Worm (Caenorhabditis elegans) whole organism, L3 larva: ENCODE data around the gene K01D12.1.

Source experiments
- ZK546.5 ChIP-seq: sonication (generic microtip); optimal IDR thresholded peaks from 2 replicates; lab custom pipeline; 2017; ENCODE audit warnings: missing biosample characterization, missing genetic modification characterization
- ama-1 ChIP-seq: fragments of 150-350 bp; optimal IDR thresholded peaks from 2 replicates; lab custom pipeline; 2018
- ceh-16 ChIP-seq: sonication (generic microtip); optimal IDR thresholded peaks from 2 replicates; lab custom pipeline; 2017; ENCODE audit warnings: missing biosample characterization, missing genetic modification characterization
- ceh-28 ChIP-seq: fragments of 150-350 bp; optimal IDR thresholded peaks from 2 replicates; lab custom pipeline; 2014; ENCODE audit warnings: missing biosample characterization, missing genetic modification reagents, missing genetic modification characterization
- ceh-82 ChIP-seq: fragments of 150-350 bp; optimal IDR thresholded peaks from 2 replicates; lab custom pipeline; 2014; ENCODE audit warnings: missing biosample characterization, missing genetic modification characterization
- ceh-9 ChIP-seq: sonication (generic microtip); optimal IDR thresholded peaks from 2 replicates; lab custom pipeline; 2018; ENCODE audit warnings: missing biosample characterization, missing genetic modification characterization
- daf-12 ChIP-seq: fragments of 150-350 bp; optimal IDR thresholded peaks from 2 replicates; lab custom pipeline; 2014; ENCODE audit warnings: missing biosample characterization, missing genetic modification reagents, missing genetic modification characterization
- elt-1 ChIP-seq: fragments of 150-350 bp; optimal IDR thresholded peaks from 2 replicates; lab custom pipeline; 2014; ENCODE audit warnings: missing biosample characterization, missing genetic modification characterization
- elt-2 ChIP-seq: sonication (generic microtip); optimal IDR thresholded peaks from 2 replicates; lab custom pipeline; 2016; ENCODE audit warnings: missing genetic modification reagents, mild to moderate bottlenecking, missing genetic modification characterization, missing compliant biosample characterization
- elt-3 ChIP-seq, 3 experiments: fragments of 150-350 bp in 1 of 3; sonication (generic microtip) in 2 of 3; optimal IDR thresholded peaks; 2 replicates in 2 of 3; 4 replicates in 1 of 3; lab custom pipeline; 2014 to 2017; ENCODE audit warnings: missing biosample characterization in 3 of 3, missing genetic modification characterization in 3 of 3
- fkh-10 ChIP-seq: sonication (generic microtip); optimal IDR thresholded peaks from 2 replicates; lab custom pipeline; 2017; ENCODE audit warnings: missing biosample characterization, missing genetic modification reagents, missing genetic modification characterization
- fkh-2 ChIP-seq: fragments of 150-350 bp; optimal IDR thresholded peaks from 2 replicates; lab custom pipeline; 2014; ENCODE audit warnings: missing biosample characterization, missing genetic modification reagents, missing genetic modification characterization
- fos-1 ChIP-seq: fragments of 150-350 bp; optimal IDR thresholded peaks from 2 replicates; lab custom pipeline; 2014; ENCODE audit warnings: missing biosample characterization, missing genetic modification characterization
- hmg-11 ChIP-seq: sonication (generic microtip); optimal IDR thresholded peaks from 2 replicates; lab custom pipeline; 2016; ENCODE audit warnings: missing genetic modification characterization, missing compliant biosample characterization
- lin-15B ChIP-seq: fragments of 150-350 bp; optimal IDR thresholded peaks from 2 replicates; lab custom pipeline; 2014; ENCODE audit warnings: missing biosample characterization, missing genetic modification characterization
- lin-39 ChIP-seq: fragments of 150-350 bp; optimal IDR thresholded peaks from 2 replicates; lab custom pipeline; 2018; ENCODE audit warnings: missing biosample characterization, missing genetic modification reagents, missing genetic modification characterization
- lsy-12 ChIP-seq: sonication (generic microtip); optimal IDR thresholded peaks from 2 replicates; lab custom pipeline; 2016; ENCODE audit warnings: mild to moderate bottlenecking, missing genetic modification characterization, missing compliant biosample characterization
- mdl-1 ChIP-seq: fragments of 150-350 bp; optimal IDR thresholded peaks from 2 replicates; lab custom pipeline; 2014; ENCODE audit warnings: missing biosample characterization, missing genetic modification characterization
- mml-1 ChIP-seq: fragments of 150-350 bp; sonication (generic microtip); optimal IDR thresholded peaks from 3 replicates; lab custom pipeline; 2014; ENCODE audit warnings: missing biosample characterization, missing genetic modification characterization
- nfya-1 ChIP-seq: sonication (generic microtip); optimal IDR thresholded peaks from 2 replicates; lab custom pipeline; 2017; ENCODE audit warnings: missing genetic modification characterization, mild to moderate bottlenecking, missing compliant biosample characterization, antibody characterized with exemption, moderate library complexity; ENCODE audit not compliant: insufficient read depth
- nhr-11 ChIP-seq: fragments of 150-350 bp; optimal IDR thresholded peaks from 2 replicates; lab custom pipeline; 2014; ENCODE audit warnings: missing biosample characterization, missing genetic modification characterization
- nhr-12 ChIP-seq: fragments of 150-350 bp; optimal IDR thresholded peaks from 2 replicates; lab custom pipeline; 2014; ENCODE audit warnings: missing biosample characterization, missing genetic modification characterization
- nhr-23 ChIP-seq: fragments of 150-350 bp; optimal IDR thresholded peaks from 2 replicates; lab custom pipeline; 2014; ENCODE audit warnings: missing biosample characterization, missing genetic modification reagents, missing genetic modification characterization
- nhr-237 ChIP-seq: fragments of 150-350 bp; optimal IDR thresholded peaks from 2 replicates; lab custom pipeline; 2014; ENCODE audit warnings: missing biosample characterization, missing genetic modification characterization
- nhr-25 ChIP-seq: sonication (generic microtip); optimal IDR thresholded peaks from 2 replicates; lab custom pipeline; 2017; ENCODE audit warnings: missing biosample characterization, missing genetic modification characterization
- nhr-28 ChIP-seq: fragments of 150-350 bp; optimal IDR thresholded peaks from 2 replicates; lab custom pipeline; 2014; ENCODE audit warnings: missing biosample characterization, missing genetic modification characterization
- nhr-43 ChIP-seq: sonication (generic microtip); optimal IDR thresholded peaks from 2 replicates; lab custom pipeline; 2016; ENCODE audit warnings: mild to moderate bottlenecking, missing genetic modification characterization, missing compliant biosample characterization; ENCODE audit not compliant: poor library complexity, severe bottlenecking
- nhr-67 ChIP-seq: fragments of 150-350 bp; optimal IDR thresholded peaks from 2 replicates; lab custom pipeline; 2014; ENCODE audit warnings: missing biosample characterization, missing genetic modification characterization
- pha-4 ChIP-seq: fragments of 150-350 bp; optimal IDR thresholded peaks from 2 replicates; lab custom pipeline; 2014; ENCODE audit warnings: missing biosample characterization, missing genetic modification reagents, missing genetic modification characterization
- pqm-1 ChIP-seq: fragments of 150-350 bp; optimal IDR thresholded peaks from 2 replicates; lab custom pipeline; 2017; ENCODE audit warnings: missing biosample characterization, missing genetic modification characterization, inconsistent platforms
- skn-1 ChIP-seq: fragments of 150-350 bp; optimal IDR thresholded peaks from 2 replicates; lab custom pipeline; 2014; ENCODE audit warnings: missing biosample characterization, missing genetic modification characterization
- snpc-4 ChIP-seq: fragments of 150-350 bp; optimal IDR thresholded peaks from 2 replicates; lab custom pipeline; 2014; ENCODE audit warnings: missing biosample characterization, missing genetic modification characterization
- unc-62 ChIP-seq: fragments of 150-350 bp; sonication (generic microtip); optimal IDR thresholded peaks from 4 replicates; lab custom pipeline; 2014; ENCODE audit warnings: missing biosample characterization, missing genetic modification reagents, missing genetic modification characterization
- ztf-4 ChIP-seq: fragments of 150-350 bp; optimal IDR thresholded peaks from 2 replicates; lab custom pipeline; 2014; ENCODE audit warnings: missing biosample characterization, missing genetic modification characterization

Gene K01D12.1

ce11 chrV:12410416-12411001 is 33.2 kb downstream of the K01D12.1 start, which contains the start of gene hrg-2:
Gene hrg-2 (minus strand): TSS chrV:12410513.
- TF ChIP-seq nhr-237 (tag; lab: Kevin White, UChicago) (no peak), lin-15B (tag; lab: Kevin White, UChicago) (no peak), nfya-1 (no peak), mdl-1 (no peak), daf-12 (tag; lab: Kevin White, UChicago) (no peak), fkh-10 (GFP tag; lab: Kevin White, UChicago) (no peak), ceh-82 (no peak), lin-39 (tag; lab: Kevin White, UChicago) (no peak), lsy-12 (no peak), ceh-9 (tag; lab: Kevin White, UChicago) (no peak), snpc-4 (tag; lab: Kevin White, UChicago) (no peak), fos-1 (tag; lab: Kevin White, UChicago) (no peak)

- TF ChIP-seq daf-12 (tag; lab: Kevin White, UChicago) (no peak), nhr-25 (peak; percentile 41), elt-1 (tag; lab: Kevin White, UChicago) (peak; percentile 89), elt-3 (tag; optimal IDR thresholded peaks at IDR 0.05; lab: Kevin White, UChicago) (peak in 1 of 3 experiments; percentile 45), nhr-43 (no peak)
Observed at ce11 chrV:12411909-12412308, 34.6 kb downstream of the K01D12.1 start, which contains the start of gene cdr-7. Gene cdr-7 (minus strand): TSS chrV:12412113.

ce11 chrV:12412321-12412720 is 35.0 kb downstream of the K01D12.1 start:
- TF ChIP-seq lin-39 (tag; lab: Kevin White, UChicago) = no peak
- no peak for TF ChIP-seq nhr-43
- TF ChIP-seq fkh-10 (GFP tag; lab: Kevin White, UChicago) = no peak
- TF ChIP-seq mml-1 (tag; lab: Kevin White, UChicago) = no peak
- TF ChIP-seq ztf-4 (tag; lab: Kevin White, UChicago) = no peak
- no peak for TF ChIP-seq fkh-2
- no peak for TF ChIP-seq ceh-9 (tag; lab: Kevin White, UChicago)
- no peak for TF ChIP-seq ZK546.5 (tag; lab: Kevin White, UChicago)
- TF ChIP-seq fos-1 (tag; lab: Kevin White, UChicago) = no peak
- no peak for TF ChIP-seq nhr-11 (tag; lab: Kevin White, UChicago)
- no peak for TF ChIP-seq daf-12 (tag; lab: Kevin White, UChicago)
- TF ChIP-seq, all 47 proteins: peak for 0

ce11 chrV:12413651-12414114 is 36.3 kb downstream of the K01D12.1 start, which contains the start of gene cdr-6:
Gene cdr-6 (minus strand): TSS chrV:12413701.
- peak; percentile 63 for TF ChIP-seq pqm-1
- TF ChIP-seq nhr-23 = peak; percentile 9
- no peak for TF ChIP-seq elt-1 (tag; lab: Kevin White, UChicago)
- peak; percentile 61 for TF ChIP-seq pha-4 (tag; lab: Kevin White, UChicago)
- TF ChIP-seq elt-2 (tag; lab: Kevin White, UChicago) = peak; percentile 46
- TF ChIP-seq unc-62 (GFP tag; lab: Kevin White, UChicago) = no peak
- peak; percentile 28 for TF ChIP-seq ceh-28 (tag; lab: Kevin White, UChicago)

ce11 chrV:12414362-12414761 is 37.0 kb downstream of the K01D12.1 start:
- TF ChIP-seq nhr-12 (no peak), snpc-4 (tag; lab: Kevin White, UChicago) (no peak), pqm-1 (peak; percentile 55), ama-1 (lab: Kevin White, UChicago) (no peak), skn-1 (peak; percentile 51), nhr-43 (no peak), nhr-28 (tag; lab: Kevin White, UChicago) (no peak), hmg-11 (tag; lab: Kevin White, UChicago) (no peak), lin-15B (tag; lab: Kevin White, UChicago) (no peak), ceh-16 (no peak), fkh-10 (GFP tag; lab: Kevin White, UChicago) (no peak), nhr-67 (tag; lab: Kevin White, UChicago) (no peak), elt-2 (tag; lab: Kevin White, UChicago) (peak; percentile 62), pha-4 (tag; lab: Kevin White, UChicago) (peak; percentile 15)
